Worm (Caenorhabditis elegans) whole organism, midembryonic: ENCODE measurements around the gene mau-8.

Experiments
- cog-1 ChIP-seq: sonication (generic microtip); optimal IDR thresholded peaks from 2 replicates; lab custom pipeline; 2016; ENCODE audit warnings: missing genetic modification characterization, missing compliant biosample characterization
- flt-1 ChIP-seq: fragments of 200-800 bp; sonication (Bioruptor generic); IDR thresholded peaks from 2 replicates; pipeline ENCODE4 v1.3.6; 2022; ENCODE audit warnings: missing genetic modification characterization, missing compliant biosample characterization
- klf-2 ChIP-seq: fragments of 200-800 bp; sonication (Bioruptor generic); conservative IDR thresholded peaks from 2 replicates; pipeline ENCODE4 v1.3.6; 2022; ENCODE audit warnings: missing genetic modification reagents, missing genetic modification characterization, missing compliant biosample characterization
- med-1 ChIP-seq: sonication (generic microtip); optimal IDR thresholded peaks from 2 replicates; lab custom pipeline; 2017; ENCODE audit warnings: missing genetic modification characterization, mild to moderate bottlenecking, missing compliant biosample characterization, antibody characterized with exemption, missing genetic modification reagents; ENCODE audit not compliant: insufficient read depth
- ref-1 ChIP-seq: fragments of 200-800 bp; sonication (Bioruptor generic); conservative IDR thresholded peaks from 2 replicates; pipeline ENCODE4 v1.3.6; 2022; ENCODE audit warnings: missing genetic modification reagents, missing genetic modification characterization, missing compliant biosample characterization
- tab-1 ChIP-seq: fragments of 200-800 bp; sonication (Bioruptor generic); IDR thresholded peaks from 2 replicates; pipeline ENCODE4 v1.3.6; 2022; ENCODE audit warnings: missing genetic modification characterization, missing compliant biosample characterization
- ztf-23 ChIP-seq: fragments of 200-800 bp; sonication (Bioruptor generic); IDR thresholded peaks from 2 replicates; pipeline ENCODE4 v1.3.6; 2022; ENCODE audit warnings: missing genetic modification reagents, missing genetic modification characterization, missing compliant biosample characterization

- TF ChIP-seq med-1 (GFP tag; lab: Kevin White, UChicago) (no peak), ztf-23 (GFP tag; lab: Robert Waterston, UW) (no peak), tab-1 (GFP tag; lab: Robert Waterston, UW) (no peak), ref-1 (GFP tag; lab: Robert Waterston, UW) (no peak), cog-1 (tag; lab: Kevin White, UChicago) (peak; percentile 28), klf-2 (GFP tag; lab: Robert Waterston, UW) (no peak), flt-1 (GFP tag; lab: Robert Waterston, UW) (no peak)
Measured at ce11 chrIV:13412845-13413383, 35.1 kb downstream of the mau-8 start, which contains the start of gene gcl-1.
